Worm (Caenorhabditis elegans) whole organism, L2 larva: ENCODE data around the gene C36A4.4.
A peak's percentile ranks its signal among the peaks of the same experiment; 100 is the strongest.

Experiments
- C34F6.9 ChIP-seq: fragments of 150-350 bp; optimal IDR thresholded peaks from 2 replicates; lab custom pipeline; 2014; ENCODE audit warnings: missing biosample characterization, missing genetic modification characterization
- F13H6.1 ChIP-seq: sonication (generic microtip); optimal IDR thresholded peaks from 2 replicates; lab custom pipeline; 2016; ENCODE audit warnings: missing genetic modification characterization, missing compliant biosample characterization
- R02D3.7 ChIP-seq: fragments of 150-350 bp; optimal IDR thresholded peaks from 2 replicates; lab custom pipeline; 2014; ENCODE audit warnings: missing biosample characterization, missing genetic modification characterization
- ZK546.5 ChIP-seq: sonication (generic microtip); optimal IDR thresholded peaks from 2 replicates; lab custom pipeline; 2017; ENCODE audit warnings: missing biosample characterization, missing genetic modification characterization
- alr-1 ChIP-seq: fragments of 150-350 bp; optimal IDR thresholded peaks from 2 replicates; lab custom pipeline; 2014; ENCODE audit warnings: missing biosample characterization, missing genetic modification characterization
- aly-2 ChIP-seq: fragments of 150-350 bp; optimal IDR thresholded peaks from 2 replicates; lab custom pipeline; 2014; ENCODE audit warnings: missing biosample characterization, missing genetic modification characterization
- blmp-1 ChIP-seq: sonication (generic microtip); optimal IDR thresholded peaks from 2 replicates; lab custom pipeline; 2017; ENCODE audit warnings: missing genetic modification characterization, mild to moderate bottlenecking, missing compliant biosample characterization, antibody characterized with exemption, moderate library complexity; ENCODE audit not compliant: insufficient read depth
- ceh-16 ChIP-seq: fragments of 150-350 bp; optimal IDR thresholded peaks from 2 replicates; lab custom pipeline; 2014; ENCODE audit warnings: missing biosample characterization, missing genetic modification characterization
- ceh-82 ChIP-seq: fragments of 150-350 bp; optimal IDR thresholded peaks from 2 replicates; lab custom pipeline; 2014; ENCODE audit warnings: missing biosample characterization, missing genetic modification characterization
- dmd-4 ChIP-seq: sonication (generic microtip); optimal IDR thresholded peaks from 2 replicates; lab custom pipeline; 2017; ENCODE audit warnings: missing biosample characterization, missing genetic modification characterization
- egl-27 ChIP-seq: sonication (generic microtip); optimal IDR thresholded peaks from 3 replicates; lab custom pipeline; 2017; ENCODE audit warnings: missing biosample characterization, missing genetic modification reagents, missing genetic modification characterization
- elt-3 ChIP-seq: sonication (generic microtip); optimal IDR thresholded peaks from 2 replicates; lab custom pipeline; 2017; ENCODE audit warnings: missing biosample characterization, missing genetic modification characterization
- fos-1 ChIP-seq: fragments of 150-350 bp; optimal IDR thresholded peaks from 2 replicates; lab custom pipeline; 2014; ENCODE audit warnings: missing biosample characterization, missing genetic modification characterization
- gmeb-1 ChIP-seq: fragments of 150-350 bp; optimal IDR thresholded peaks from 2 replicates; lab custom pipeline; 2014; ENCODE audit warnings: missing biosample characterization, missing genetic modification characterization
- lin-11 ChIP-seq: fragments of 150-350 bp; sonication (generic microtip); optimal IDR thresholded peaks from 2 replicates; lab custom pipeline; 2014; ENCODE audit warnings: missing biosample characterization, missing genetic modification characterization, inconsistent platforms, mixed read lengths
- lin-39 ChIP-seq: fragments of 150-350 bp; optimal IDR thresholded peaks from 2 replicates; lab custom pipeline; 2014; ENCODE audit warnings: missing biosample characterization, missing genetic modification reagents, missing genetic modification characterization
- lsy-2 ChIP-seq, 2 experiments: fragments of 150-350 bp in 1 of 2; sonication (generic microtip) in 1 of 2; optimal IDR thresholded peaks; 2 replicates each; lab custom pipeline; 2014 to 2017; ENCODE audit warnings: missing biosample characterization in 2 of 2, missing genetic modification characterization in 2 of 2
- mab-5 ChIP-seq: fragments of 150-350 bp; optimal IDR thresholded peaks from 2 replicates; lab custom pipeline; 2014; ENCODE audit warnings: missing biosample characterization, missing genetic modification characterization
- mdl-1 ChIP-seq, 2 experiments: fragments of 150-350 bp in 1 of 2; sonication (generic microtip) in 1 of 2; optimal IDR thresholded peaks; 2 replicates each; lab custom pipeline; 2017; ENCODE audit warnings: missing biosample characterization in 2 of 2, missing genetic modification characterization in 2 of 2
- nhr-10 ChIP-seq: sonication (generic microtip); optimal IDR thresholded peaks from 2 replicates; lab custom pipeline; 2017; ENCODE audit warnings: missing biosample characterization, missing genetic modification characterization
- nhr-11 ChIP-seq: fragments of 150-350 bp; optimal IDR thresholded peaks from 2 replicates; lab custom pipeline; 2014; ENCODE audit warnings: missing biosample characterization, missing genetic modification characterization
- nhr-12 ChIP-seq: fragments of 150-350 bp; optimal IDR thresholded peaks from 2 replicates; lab custom pipeline; 2014; ENCODE audit warnings: missing biosample characterization, missing genetic modification characterization
- nhr-129 ChIP-seq: fragments of 150-350 bp; optimal IDR thresholded peaks from 2 replicates; lab custom pipeline; 2014; ENCODE audit warnings: missing biosample characterization, missing genetic modification characterization
- nhr-21 ChIP-seq: fragments of 150-350 bp; optimal IDR thresholded peaks from 2 replicates; lab custom pipeline; 2014; ENCODE audit warnings: missing biosample characterization, missing genetic modification characterization
- nhr-23 ChIP-seq: fragments of 150-350 bp; optimal IDR thresholded peaks from 2 replicates; lab custom pipeline; 2014; ENCODE audit warnings: missing biosample characterization, missing genetic modification reagents, missing genetic modification characterization
- nhr-237 ChIP-seq: fragments of 150-350 bp; optimal IDR thresholded peaks from 2 replicates; lab custom pipeline; 2014; ENCODE audit warnings: missing biosample characterization, missing genetic modification characterization
- nhr-25 ChIP-seq: fragments of 150-350 bp; sonication (generic microtip); optimal IDR thresholded peaks from 3 replicates; lab custom pipeline; 2014; ENCODE audit warnings: missing biosample characterization, missing genetic modification characterization
- nhr-6 ChIP-seq: fragments of 150-350 bp; optimal IDR thresholded peaks from 2 replicates; lab custom pipeline; 2014; ENCODE audit warnings: missing biosample characterization, missing genetic modification characterization
- nhr-77 ChIP-seq: fragments of 150-350 bp; optimal IDR thresholded peaks from 2 replicates; lab custom pipeline; 2014; ENCODE audit warnings: missing biosample characterization, missing genetic modification characterization
- peb-1 ChIP-seq: fragments of 150-350 bp; optimal IDR thresholded peaks from 2 replicates; lab custom pipeline; 2014; ENCODE audit warnings: missing biosample characterization, missing genetic modification characterization
- sem-4 ChIP-seq: fragments of 150-350 bp; optimal IDR thresholded peaks from 2 replicates; lab custom pipeline; 2014; ENCODE audit warnings: missing biosample characterization, missing genetic modification reagents, missing genetic modification characterization
- skn-1 ChIP-seq: sonication (generic microtip); optimal IDR thresholded peaks from 2 replicates; lab custom pipeline; 2017; ENCODE audit warnings: missing biosample characterization, missing genetic modification characterization
- sma-3 ChIP-seq: sonication (generic microtip); optimal IDR thresholded peaks from 2 replicates; lab custom pipeline; 2016; ENCODE audit warnings: missing genetic modification reagents, missing genetic modification characterization, missing compliant biosample characterization
- sma-9 ChIP-seq, 2 experiments: fragments of 150-350 bp in 1 of 2; sonication (generic microtip) in 1 of 2; optimal IDR thresholded peaks; 2 replicates each; lab custom pipeline; 2014 to 2016; ENCODE audit warnings: missing genetic modification characterization in 2 of 2, mild to moderate bottlenecking in 1 of 2, missing biosample characterization in 1 of 2, missing compliant biosample characterization in 1 of 2, missing genetic modification reagents in 1 of 2, moderate library complexity in 1 of 2
- snpc-4 ChIP-seq: fragments of 150-350 bp; optimal IDR thresholded peaks from 2 replicates; lab custom pipeline; 2014; ENCODE audit warnings: missing biosample characterization, missing genetic modification characterization
- unc-39 ChIP-seq: fragments of 150-350 bp; optimal IDR thresholded peaks from 2 replicates; lab custom pipeline; 2014; ENCODE audit warnings: missing biosample characterization, missing genetic modification characterization
- unc-55 ChIP-seq: fragments of 150-350 bp; sonication (generic microtip); optimal IDR thresholded peaks from 3 replicates; lab custom pipeline; 2014; ENCODE audit warnings: missing biosample characterization, missing genetic modification reagents, missing genetic modification characterization
- unc-62 ChIP-seq: fragments of 150-350 bp; optimal IDR thresholded peaks from 2 replicates; lab custom pipeline; 2014; ENCODE audit warnings: missing biosample characterization, missing genetic modification reagents, missing genetic modification characterization
- zag-1 ChIP-seq: fragments of 150-350 bp; optimal IDR thresholded peaks from 2 replicates; lab custom pipeline; 2014; ENCODE audit warnings: missing biosample characterization, missing genetic modification characterization
- ztf-1 ChIP-seq: fragments of 200-800 bp; sonication (Bioruptor generic); conservative IDR thresholded peaks from 2 replicates; pipeline ENCODE4 v1.3.6; 2022; ENCODE audit warnings: missing genetic modification characterization, missing compliant biosample characterization
- ztf-11 ChIP-seq: sonication (generic microtip); optimal IDR thresholded peaks from 2 replicates; lab custom pipeline; 2017; ENCODE audit warnings: missing biosample characterization, missing genetic modification characterization
- ztf-4 ChIP-seq: fragments of 150-350 bp; optimal IDR thresholded peaks from 2 replicates; lab custom pipeline; 2014; ENCODE audit warnings: missing biosample characterization, missing genetic modification characterization

Gene C36A4.4

ce11 chrIII:3832291-3832690 lies 11.1 kb downstream of the C36A4.4 start, which contains the start of gene cyp-25A1:
Gene cyp-25A1, plus strand, starts transcription at chrIII:3832591.
- TF ChIP-seq alr-1 (tag; lab: Kevin White, UChicago) (no peak), zag-1 (no peak), unc-39 (tag; lab: Kevin White, UChicago) (no peak), sma-3 (GFP tag; lab: Kevin White, UChicago) (no peak)

DNA sequence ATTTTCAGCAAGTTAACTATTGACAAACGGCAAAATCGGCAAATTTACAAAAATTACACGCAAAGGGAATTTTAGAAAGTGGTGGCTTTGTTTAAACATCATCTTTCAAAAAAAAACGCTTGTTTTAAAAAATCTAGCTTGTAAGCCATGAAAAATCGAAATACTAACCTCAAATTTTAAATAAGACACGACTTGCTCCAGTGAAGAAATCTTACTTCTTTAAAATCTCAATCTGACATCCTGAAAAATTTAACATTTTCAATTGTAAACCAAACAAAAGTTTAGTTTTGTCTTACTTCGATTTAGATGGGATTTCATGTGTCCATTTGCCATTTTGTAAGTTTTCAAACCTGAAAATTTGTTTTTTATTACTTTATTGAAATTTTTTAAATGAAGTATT lies 11.6 kb downstream of the C36A4.4 start:
- TF ChIP-seq C34F6.9 (tag; lab: Kevin White, UChicago): no peak

ce11 chrIII:3831381-3831780 lies 12.0 kb downstream of the C36A4.4 start, which contains the start of gene C36A4.10:
Gene C36A4.10, minus strand, starts transcription at chrIII:3831481.
- TF ChIP-seq nhr-10 (tag; lab: Kevin White, UChicago) (no peak), unc-55 (peak; percentile 6), fos-1 (peak; percentile 1)

DNA sequence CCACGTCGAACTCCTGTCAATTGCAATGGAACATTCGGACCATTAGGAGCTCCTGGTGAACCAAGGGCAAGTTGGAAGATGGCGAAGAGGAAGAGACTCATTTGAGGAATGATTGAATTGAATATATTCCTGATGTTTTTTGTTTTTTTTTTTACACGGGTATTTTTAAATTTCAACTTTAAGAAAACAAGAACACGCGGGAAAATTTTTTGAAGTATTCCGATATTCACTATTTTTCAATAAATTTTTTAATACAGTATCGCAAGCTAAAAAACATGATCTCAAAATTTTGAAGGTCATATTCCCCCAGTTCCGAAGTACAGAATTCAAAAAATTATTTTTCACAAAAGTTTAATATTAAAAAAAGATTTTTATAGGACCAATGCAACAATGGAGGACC lies 14.3 kb downstream of the C36A4.4 start, which contains the start of gene cnnm-5:
Gene cnnm-5 (minus strand): TSS at position 101 of the 400 bp plus-strand sequence.
- no peak for TF ChIP-seq nhr-6 (tag; lab: Kevin White, UChicago)
- TF ChIP-seq elt-3 (tag; lab: Kevin White, UChicago): no peak
- TF ChIP-seq lin-39 (tag; lab: Kevin White, UChicago): no peak
- no peak for TF ChIP-seq ztf-4
- no peak for TF ChIP-seq unc-55

DNA sequence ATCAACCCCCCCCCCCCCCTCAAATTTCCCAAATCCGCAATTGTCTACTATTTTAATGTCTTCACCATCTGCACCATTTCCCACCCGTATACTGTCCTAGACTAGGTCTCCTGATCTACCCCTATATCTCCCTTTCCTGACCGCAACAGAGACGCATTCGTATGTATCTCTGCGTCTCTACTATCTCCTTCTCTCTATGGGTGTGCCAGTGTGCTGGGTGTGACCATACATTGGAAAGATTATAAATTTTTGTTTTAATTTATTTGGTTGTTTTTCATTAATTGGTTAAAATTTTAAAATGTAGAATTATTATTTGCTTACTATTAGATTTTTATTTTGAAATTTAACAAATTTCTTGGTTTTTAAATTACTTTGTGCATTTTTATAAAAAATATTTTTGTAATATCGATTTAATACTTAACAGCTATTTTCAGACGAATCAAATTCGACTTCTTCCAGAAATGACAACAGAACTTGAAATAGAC lies 21.4 kb downstream of the C36A4.4 start, which contains the start of gene amx-1:
Gene amx-1 (plus strand): TSS at position 435 of the 485 bp plus-strand sequence.
- TF ChIP-seq aly-2 (tag; lab: Kevin White, UChicago) (no peak), lsy-2 (tag; optimal IDR thresholded peaks at IDR 0.05; lab: Kevin White, UChicago) (peak in 1 of 2 experiments; percentile 15)

DNA sequence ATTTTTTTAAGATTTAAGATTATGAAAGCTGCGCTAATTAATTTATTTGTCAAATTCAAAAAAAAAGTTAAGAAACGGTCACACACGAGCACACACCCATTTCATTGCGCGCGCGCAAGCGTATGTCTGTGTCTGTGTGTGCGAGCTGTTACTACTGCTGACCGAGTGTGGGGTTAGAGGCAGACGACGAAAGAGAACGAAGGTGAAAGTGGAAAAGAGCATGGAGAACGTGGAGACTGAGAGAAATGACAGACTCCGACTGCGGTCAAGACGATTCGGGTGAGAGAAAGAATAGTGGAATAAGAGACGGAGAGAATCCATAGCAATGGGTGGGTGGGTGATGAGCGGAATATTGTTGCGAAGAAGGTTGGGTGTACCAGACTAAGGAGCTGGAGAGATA lies 23.3 kb downstream of the C36A4.4 start:
- TF ChIP-seq nhr-77 (no peak), sma-9 (GFP tag; optimal IDR thresholded peaks at IDR 0.05; lab: Kevin White, UChicago) (no peak), sma-9 (tag; optimal IDR thresholded peaks at IDR 0.05; lab: Kevin White, UChicago) (no peak), nhr-11 (tag; lab: Kevin White, UChicago) (no peak), mab-5 (tag; lab: Kevin White, UChicago) (no peak), snpc-4 (tag; lab: Kevin White, UChicago) (no peak), ztf-1 (GFP tag; lab: Robert Waterston, UW) (no peak), C34F6.9 (tag; lab: Kevin White, UChicago) (peak; percentile 83), sem-4 (tag; lab: Kevin White, UChicago) (peak; percentile 54), lsy-2 (tag; optimal IDR thresholded peaks at IDR 0.05; lab: Kevin White, UChicago) (peak; percentile 1 to 73), ZK546.5 (tag; lab: Kevin White, UChicago) (no peak), elt-3 (tag; lab: Kevin White, UChicago) (no peak), ceh-82 (tag; lab: Kevin White, UChicago) (no peak), R02D3.7 (tag; lab: Kevin White, UChicago) (no peak), dmd-4 (tag; lab: Kevin White, UChicago) (no peak), skn-1 (tag; lab: Kevin White, UChicago) (no peak), ztf-4 (no peak), nhr-23 (tag; lab: Kevin White, UChicago) (no peak), egl-27 (peak; percentile 21), nhr-129 (tag; lab: Kevin White, UChicago) (peak; percentile 89), nhr-12 (tag; lab: Kevin White, UChicago) (no peak), nhr-237 (no peak), zag-1 (peak; percentile 0), sma-3 (GFP tag; lab: Kevin White, UChicago) (peak; percentile 63), F13H6.1 (tag; lab: Kevin White, UChicago) (peak; percentile 82), lin-11 (tag; lab: Kevin White, UChicago) (no peak), mdl-1 (tag; optimal IDR thresholded peaks at IDR 0.05; lab: Kevin White, UChicago) (peak; percentile 30 to 76), fos-1 (peak; percentile 81), gmeb-1 (peak; percentile 8), nhr-25 (peak; percentile 63), ceh-16 (tag; lab: Kevin White, UChicago) (peak; percentile 56), ztf-11 (no peak), nhr-10 (tag; lab: Kevin White, UChicago) (no peak), aly-2 (tag; lab: Kevin White, UChicago) (no peak), unc-62 (GFP tag; lab: Kevin White, UChicago) (no peak), peb-1 (no peak), blmp-1 (tag; lab: Kevin White, UChicago) (peak; percentile 97), unc-55 (peak; percentile 63), lin-39 (tag; lab: Kevin White, UChicago) (no peak), nhr-21 (tag; lab: Kevin White, UChicago) (no peak)
